Fruit fly (Drosophila melanogaster) whole organism, embryonic: ENCODE data around the gene CheB93b.

Experiments used
- B-H2 ChIP-seq: fragments of 200-800 bp; sonication (Bioruptor generic); optimal IDR thresholded peaks from 2 replicates; lab custom pipeline; 2018; ENCODE audit warnings: missing biosample characterization, mild to moderate bottlenecking, missing genetic modification characterization
- BtbVII ChIP-seq: fragments of 200-800 bp; sonication (Bioruptor generic); optimal IDR thresholded peaks from 3 replicates; lab custom pipeline; 2017; ENCODE audit warnings: missing biosample characterization, mild to moderate bottlenecking, missing genetic modification characterization
- Bteb2 ChIP-seq: fragments of 200-800 bp; sonication (Bioruptor generic); optimal IDR thresholded peaks from 2 replicates; lab custom pipeline; 2016; ENCODE audit warnings: missing biosample characterization, missing genetic modification characterization
- CG10147 ChIP-seq: fragments of 200-800 bp; sonication (Bioruptor generic); optimal IDR thresholded peaks from 2 replicates; lab custom pipeline; 2019; ENCODE audit warnings: missing biosample characterization, mild to moderate bottlenecking, missing genetic modification characterization, moderate library complexity
- CG10267 ChIP-seq: fragments of 200-800 bp; sonication (Bioruptor generic); optimal IDR thresholded peaks from 2 replicates; lab custom pipeline; 2018; ENCODE audit warnings: missing biosample characterization, mild to moderate bottlenecking, missing genetic modification characterization, moderate library complexity
- CG1529 ChIP-seq: fragments of 200-800 bp; sonication (Bioruptor generic); optimal IDR thresholded peaks from 3 replicates; lab custom pipeline; 2018; ENCODE audit warnings: missing biosample characterization, missing genetic modification characterization
- CG15479 ChIP-seq: fragments of 200-800 bp; sonication (Bioruptor generic); optimal IDR thresholded peaks from 3 replicates; lab custom pipeline; 2019; ENCODE audit warnings: missing biosample characterization, mild to moderate bottlenecking, missing genetic modification characterization, moderate library complexity
- CG15514 ChIP-seq: fragments of 200-800 bp; sonication (Bioruptor generic); optimal IDR thresholded peaks from 3 replicates; lab custom pipeline; 2017; ENCODE audit warnings: missing biosample characterization, missing genetic modification characterization, mild to moderate bottlenecking, moderate library complexity, missing genetic modification reagents
- CG17802 ChIP-seq: fragments of 200-800 bp; sonication (Bioruptor generic); optimal IDR thresholded peaks from 2 replicates; lab custom pipeline; 2018; ENCODE audit warnings: missing biosample characterization, mild to moderate bottlenecking, missing genetic modification characterization, moderate library complexity
- CG17829 ChIP-seq: fragments of 200-800 bp; optimal IDR thresholded peaks from 2 replicates; lab custom pipeline; 2019; ENCODE audit warnings: missing biosample characterization, mild to moderate bottlenecking, missing genetic modification characterization, moderate library complexity
- CG18619 ChIP-seq: fragments of 200-800 bp; sonication (Bioruptor generic); optimal IDR thresholded peaks from 3 replicates; lab custom pipeline; 2017; ENCODE audit warnings: missing biosample characterization, mild to moderate bottlenecking, missing genetic modification characterization
- CG42726 ChIP-seq: fragments of 200-800 bp; sonication (Bioruptor generic); IDR thresholded peaks from 2 replicates; pipeline ENCODE4 v1.3.6; 2022; ENCODE audit warnings: missing biosample characterization, missing genetic modification characterization; ENCODE audit not compliant: partially characterized antibody
- CG6683 ChIP-seq: fragments of 200-800 bp; sonication (Bioruptor generic); optimal IDR thresholded peaks from 2 replicates; lab custom pipeline; 2017; ENCODE audit warnings: missing biosample characterization, mild to moderate bottlenecking, missing genetic modification characterization, missing genetic modification reagents
- CG6791 ChIP-seq: fragments of 200-800 bp; sonication (Bioruptor generic); IDR thresholded peaks from 3 replicates; pipeline ENCODE4 v1.3.6; 2022; ENCODE audit warnings: missing biosample characterization, missing genetic modification characterization; ENCODE audit not compliant: partially characterized antibody
- CG8290 ChIP-seq, 3 experiments: fragments of 200-800 bp; sonication (Bioruptor generic); optimal IDR thresholded peaks; 2 replicates each; lab custom pipeline; 2016 to 2019; ENCODE audit warnings: missing biosample characterization in 3 of 3, missing genetic modification characterization in 3 of 3, mild to moderate bottlenecking in 2 of 3, moderate library complexity in 1 of 3
- CG8944 ChIP-seq: fragments of 200-800 bp; sonication (Bioruptor generic); optimal IDR thresholded peaks from 3 replicates; lab custom pipeline; 2016; ENCODE audit warnings: missing biosample characterization, missing genetic modification characterization
- CG9437 ChIP-seq: fragments of 200-800 bp; sonication (Bioruptor generic); optimal IDR thresholded peaks from 2 replicates; lab custom pipeline; 2018; ENCODE audit warnings: missing biosample characterization, mild to moderate bottlenecking, missing genetic modification characterization
- CTCF ChIP-seq: fragments of 200-800 bp; sonication (Bioruptor generic); optimal IDR thresholded peaks from 2 replicates; lab custom pipeline; 2017; ENCODE audit warnings: missing biosample characterization, mild to moderate bottlenecking, missing genetic modification characterization, moderate library complexity
- Dref ChIP-seq: fragments of 200-800 bp; sonication (Bioruptor generic); IDR thresholded peaks from 2 replicates; pipeline ENCODE4 v1.3.6; 2022; ENCODE audit warnings: missing biosample characterization, missing genetic modification characterization
- E2f1 ChIP-seq: fragments of 200-800 bp; sonication (Bioruptor generic); IDR thresholded peaks from 2 replicates; pipeline ENCODE4 v1.3.6; 2022; ENCODE audit warnings: missing biosample characterization, missing genetic modification characterization
- Eip74EF ChIP-seq, 2 experiments: fragments of 200-800 bp in 1 of 2; fragments of >200 bp in 1 of 2; sonication (Bioruptor generic) in 1 of 2; optimal IDR thresholded peaks; 2 replicates each; lab custom pipeline; 2017 to 2019; ENCODE audit warnings: missing biosample characterization in 2 of 2, missing genetic modification characterization in 2 of 2, mild to moderate bottlenecking in 1 of 2, moderate library complexity in 1 of 2
- GATAe ChIP-seq: fragments of 200-800 bp; sonication (Bioruptor generic); conservative IDR thresholded peaks from 2 replicates; pipeline ENCODE4 v1.3.6; 2022; ENCODE audit warnings: missing biosample characterization, missing genetic modification characterization
- HHEX ChIP-seq: fragments of 200-800 bp; sonication (Bioruptor generic); optimal IDR thresholded peaks from 3 replicates; lab custom pipeline; 2017; ENCODE audit warnings: missing biosample characterization, mild to moderate bottlenecking, missing genetic modification characterization, missing genetic modification reagents
- MESR4 ChIP-seq: fragments of 200-800 bp; sonication (Bioruptor generic); optimal IDR thresholded peaks from 2 replicates; lab custom pipeline; 2018; ENCODE audit warnings: missing biosample characterization, mild to moderate bottlenecking, missing genetic modification characterization, moderate library complexity
- Max ChIP-seq: fragments of 200-800 bp; sonication (Bioruptor generic); optimal IDR thresholded peaks from 2 replicates; lab custom pipeline; 2016; ENCODE audit warnings: missing biosample characterization, mild to moderate bottlenecking, missing genetic modification characterization
- Myb ChIP-seq: fragments of 200-800 bp; sonication (Bioruptor generic); optimal IDR thresholded peaks from 2 replicates; lab custom pipeline; 2016; ENCODE audit warnings: missing biosample characterization, missing genetic modification characterization
- Pdp1 ChIP-seq, 2 experiments: fragments of 200-800 bp; sonication (Bioruptor generic); optimal IDR thresholded peaks; 3 replicates each; lab custom pipeline; 2016; ENCODE audit warnings: missing biosample characterization in 2 of 2, missing genetic modification characterization in 2 of 2, mild to moderate bottlenecking in 1 of 2, moderate library complexity in 1 of 2
- Ptx1 ChIP-seq: fragments of 200-800 bp; sonication (Bioruptor generic); IDR thresholded peaks from 2 replicates; pipeline ENCODE4 v1.3.6; 2022; ENCODE audit warnings: missing biosample characterization, missing genetic modification characterization
- Spps ChIP-seq: fragments of 200-800 bp; sonication (Bioruptor generic); optimal IDR thresholded peaks from 2 replicates; lab custom pipeline; 2018; ENCODE audit warnings: missing biosample characterization, mild to moderate bottlenecking, missing genetic modification characterization
- Xbp1 ChIP-seq: fragments of 200-800 bp; sonication (Bioruptor generic); optimal IDR thresholded peaks from 3 replicates; lab custom pipeline; 2016; ENCODE audit warnings: missing biosample characterization, mild to moderate bottlenecking, missing genetic modification characterization
- amos ChIP-seq: fragments of 200-800 bp; sonication (Bioruptor generic); IDR thresholded peaks from 2 replicates; pipeline ENCODE4 v1.3.6; 2022; ENCODE audit warnings: missing biosample characterization, missing genetic modification characterization; ENCODE audit not compliant: partially characterized antibody
- ato ChIP-seq: fragments of 200-800 bp; sonication (Bioruptor generic); IDR thresholded peaks from 2 replicates; pipeline ENCODE4 v1.3.6; 2022; ENCODE audit warnings: missing biosample characterization, missing genetic modification characterization; ENCODE audit not compliant: partially characterized antibody
- cas ChIP-seq: fragments of 200-800 bp; sonication (Bioruptor generic); IDR thresholded peaks from 2 replicates; pipeline ENCODE4 v1.3.6; 2022; ENCODE audit warnings: missing biosample characterization, missing genetic modification characterization
- disco-r ChIP-seq: fragments of 200-800 bp; sonication (Bioruptor generic); optimal IDR thresholded peaks from 2 replicates; lab custom pipeline; 2016; ENCODE audit warnings: missing biosample characterization, missing genetic modification characterization
- fd102C ChIP-seq: fragments of 200-800 bp; sonication (Bioruptor generic); optimal IDR thresholded peaks from 2 replicates; lab custom pipeline; 2018; ENCODE audit warnings: missing biosample characterization, mild to moderate bottlenecking, missing genetic modification characterization, moderate library complexity
- lab ChIP-seq: fragments of 200-800 bp; sonication (Bioruptor generic); optimal IDR thresholded peaks from 3 replicates; lab custom pipeline; 2017; ENCODE audit warnings: missing biosample characterization, missing genetic modification characterization, mild to moderate bottlenecking, moderate library complexity, missing genetic modification reagents
- nmo ChIP-seq: fragments of 200-800 bp; sonication (Bioruptor generic); optimal IDR thresholded peaks from 2 replicates; lab custom pipeline; 2018; ENCODE audit warnings: missing biosample characterization, mild to moderate bottlenecking, missing genetic modification characterization, moderate library complexity
- odd ChIP-seq: fragments of 200-800 bp; sonication (Bioruptor generic); optimal IDR thresholded peaks from 2 replicates; lab custom pipeline; 2017; ENCODE audit warnings: missing biosample characterization, mild to moderate bottlenecking, missing genetic modification characterization
- org-1 ChIP-seq: fragments of 200-800 bp; sonication (Bioruptor generic); optimal IDR thresholded peaks from 2 replicates; lab custom pipeline; 2017; ENCODE audit warnings: missing biosample characterization, missing genetic modification characterization
- pnt ChIP-seq: fragments of 200-800 bp; sonication (Bioruptor generic); optimal IDR thresholded peaks from 3 replicates; lab custom pipeline; 2016; ENCODE audit warnings: missing biosample characterization, missing genetic modification characterization
- rib ChIP-seq: fragments of 200-800 bp; sonication (Bioruptor generic); IDR thresholded peaks from 2 replicates; pipeline ENCODE4 v1.3.6; 2022; ENCODE audit warnings: missing biosample characterization, missing genetic modification characterization
- run ChIP-seq: fragments of 200-800 bp; sonication (Bioruptor generic); optimal IDR thresholded peaks from 3 replicates; lab custom pipeline; 2018; ENCODE audit warnings: missing biosample characterization, mild to moderate bottlenecking, missing genetic modification characterization
- schlank ChIP-seq: fragments of 200-800 bp; sonication (Bioruptor generic); optimal IDR thresholded peaks from 2 replicates; lab custom pipeline; 2018; ENCODE audit warnings: missing biosample characterization, mild to moderate bottlenecking, missing genetic modification characterization
- scrt ChIP-seq: fragments of 200-800 bp; sonication (Bioruptor generic); optimal IDR thresholded peaks from 2 replicates; lab custom pipeline; 2018; ENCODE audit warnings: missing biosample characterization, mild to moderate bottlenecking, missing genetic modification characterization, moderate library complexity
- sens ChIP-seq: fragments of 200-800 bp; sonication (Bioruptor generic); peaks from one replicate; lab custom pipeline; 2016; ENCODE audit warnings: missing biosample characterization, missing genetic modification characterization
- stwl ChIP-seq: fragments of 200-800 bp; sonication (Bioruptor generic); optimal IDR thresholded peaks from 3 replicates; lab custom pipeline; 2018; ENCODE audit warnings: missing biosample characterization, mild to moderate bottlenecking, missing genetic modification characterization, moderate library complexity
- usp ChIP-seq: fragments of >200 bp; optimal IDR thresholded peaks from 2 replicates; lab custom pipeline; 2017; ENCODE audit warnings: missing biosample characterization, missing genetic modification characterization

CheB93b gene

dm6 chr3R:21406708-21407107 lies 2.2 kb upstream of the CheB93b start (continued):
- TF ChIP-seq CG10147 (GFP tag; lab: Kevin White, UChicago): no peak
- TF ChIP-seq org-1 (GFP tag; lab: Kevin White, UChicago): no peak
- no peak for TF ChIP-seq scrt (GFP tag; lab: Kevin White, UChicago)
- no peak for TF ChIP-seq BtbVII (GFP tag; lab: Kevin White, UChicago)
- TF ChIP-seq stwl (tag; lab: Kevin White, UChicago): peak; percentile 94
- TF ChIP-seq Max (GFP tag; lab: Kevin White, UChicago): no peak
- TF ChIP-seq pnt: no peak
- TF ChIP-seq Myb (GFP tag; lab: Kevin White, UChicago): no peak
- TF ChIP-seq B-H2: no peak
- no peak for TF ChIP-seq lab (GFP tag; lab: Kevin White, UChicago)
- no peak for TF ChIP-seq CG6683
- TF ChIP-seq CG15479 (GFP tag; lab: Kevin White, UChicago): peak; percentile 36
- TF ChIP-seq schlank: no peak
- no peak for TF ChIP-seq MESR4 (GFP tag; lab: Kevin White, UChicago)
- no peak; the same call in 1 of the 2 replicates for TF ChIP-seq CG42726 (GFP tag; lab: Robert Waterston, UW)
- TF ChIP-seq CG10267 (tag; lab: Kevin White, UChicago): peak; percentile 48

dm6 chr3R:21407145-21407544 lies 1.8 kb upstream of the CheB93b start, which contains the start of gene CheB93a:
Gene CheB93a, plus strand, starts transcription at chr3R:21407445.
- TF ChIP-seq run (tag; lab: Kevin White, UChicago) (no peak), rib (GFP tag; lab: Robert Waterston, UW) (no peak), nmo (GFP tag; lab: Kevin White, UChicago) (no peak), cas (GFP tag; lab: Robert Waterston, UW) (no peak), Dref (GFP tag; lab: Robert Waterston, UW) (no peak), fd102C (no peak), Pdp1 (GFP tag; optimal IDR thresholded peaks at IDR 0.05; lab: Kevin White, UChicago) (no peak), CG1529 (no peak), Bteb2 (GFP tag; lab: Kevin White, UChicago) (no peak), CG8944 (GFP tag; lab: Kevin White, UChicago) (no peak), CG15514 (GFP tag; lab: Kevin White, UChicago) (no peak), CG9437 (GFP tag; lab: Kevin White, UChicago) (no peak), usp (GFP tag; lab: Kevin White, UChicago) (no peak)

DNA sequence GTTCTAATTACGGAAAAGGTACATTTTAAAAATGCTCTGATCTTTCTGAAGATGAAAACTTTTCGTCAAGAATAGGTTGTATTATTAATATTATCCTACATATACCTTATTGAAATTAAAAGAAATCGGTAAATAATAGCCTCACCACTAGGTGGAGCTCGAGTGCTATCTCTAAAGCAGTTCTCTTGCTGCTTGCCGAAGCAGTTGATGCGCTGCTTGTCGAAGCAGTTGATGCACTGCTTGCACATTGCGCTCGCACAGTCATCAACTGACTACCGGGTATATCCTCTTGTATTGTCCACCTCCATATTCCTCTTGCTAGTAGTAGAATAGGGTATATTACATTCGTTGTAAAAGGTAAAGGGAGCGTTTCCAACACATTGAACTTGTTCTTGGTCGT lies 551 bp upstream of the CheB93b start:
- TF ChIP-seq CG15514 (GFP tag; lab: Kevin White, UChicago) (no peak), Ptx1 (peak; percentile 49; the same call in 1 of the 2 replicates), sens (GFP tag; lab: Kevin White, UChicago) (no peak), Eip74EF (GFP tag; optimal IDR thresholded peaks at IDR 0.05; lab: Kevin White, UChicago) (peak in 1 of 2 experiments; percentile 93), CG18619 (GFP tag; lab: Kevin White, UChicago) (no peak), CG17802 (tag; lab: Kevin White, UChicago) (no peak), E2f1 (0 out of 2 replicates have a peak, but pooled peaks have one; percentile 18), amos (no peak; the same call in 1 of the 2 replicates), CTCF (GFP tag; lab: Kevin White, UChicago) (peak; percentile 95), CG6683 (no peak), rib (GFP tag; lab: Robert Waterston, UW) (no peak), ato (peak; percentile 42; the same call in 1 of the 2 replicates), CG8290 (GFP tag; optimal IDR thresholded peaks at IDR 0.05; lab: Kevin White, UChicago) (peak; percentile 82), CG8290 (tag; optimal IDR thresholded peaks at IDR 0.05; lab: Kevin White, UChicago) (peak in 1 of 2 experiments; percentile 9), Xbp1 (GFP tag; lab: Kevin White, UChicago) (peak; percentile 33), HHEX (GFP tag; lab: Kevin White, UChicago) (no peak), CG6791 (GFP tag; lab: Robert Waterston, UW) (peak; percentile 84), Spps (tag; lab: Kevin White, UChicago) (no peak), odd (GFP tag; lab: Kevin White, UChicago) (no peak), CG8944 (GFP tag; lab: Kevin White, UChicago) (peak; percentile 24), GATAe (GFP tag; lab: Robert Waterston, UW) (0 out of 2 replicates have a peak, but pooled peaks have one; percentile 15), disco-r (GFP tag; lab: Kevin White, UChicago) (no peak), CG17829 (tag; lab: Kevin White, UChicago) (peak; percentile 26)
